Fruit fly (Drosophila melanogaster) whole organism, embryonic: Measurements from ENCODE around the gene Tim8.

Experiments
- ATbp ChIP-seq: fragments of 200-800 bp; sonication (Bioruptor generic); optimal IDR thresholded peaks from 2 replicates; lab custom pipeline; 2017; ENCODE audit warnings: missing biosample characterization, mild to moderate bottlenecking, missing genetic modification characterization, missing genetic modification reagents
- Awh ChIP-seq: fragments of 200-800 bp; sonication (Bioruptor generic); IDR thresholded peaks from 2 replicates; pipeline ENCODE4, ENCODE4 v1.3.6; 2022; ENCODE audit warnings: missing biosample characterization, missing genetic modification characterization
- CG10366 ChIP-seq: fragments of 200-800 bp; sonication (Bioruptor generic); IDR thresholded peaks from 2 replicates; pipeline ENCODE4 v1.3.6; 2022; ENCODE audit warnings: missing biosample characterization, missing genetic modification characterization
- CG11695 ChIP-seq: fragments of 200-800 bp; sonication (Bioruptor generic); IDR thresholded peaks from 3 replicates; pipeline ENCODE4 v1.3.6; 2022; ENCODE audit warnings: missing biosample characterization, missing genetic modification characterization
- CG14050 ChIP-seq: fragments of 200-800 bp; sonication (Bioruptor generic); IDR thresholded peaks from 3 replicates; pipeline ENCODE4 v1.3.6; 2022; ENCODE audit warnings: missing biosample characterization, missing genetic modification characterization
- CG1529 ChIP-seq: fragments of 200-800 bp; sonication (Bioruptor generic); optimal IDR thresholded peaks from 3 replicates; lab custom pipeline; 2018; ENCODE audit warnings: missing biosample characterization, missing genetic modification characterization
- CG18599 ChIP-seq: fragments of 200-800 bp; sonication (Bioruptor generic); optimal IDR thresholded peaks from 3 replicates; lab custom pipeline; 2017; ENCODE audit warnings: missing biosample characterization, missing genetic modification characterization, mild to moderate bottlenecking, moderate library complexity, missing genetic modification reagents
- CG2875 ChIP-seq: fragments of 200-800 bp; sonication (Bioruptor generic); optimal IDR thresholded peaks from 2 replicates; lab custom pipeline; 2017; ENCODE audit warnings: missing biosample characterization, mild to moderate bottlenecking, missing genetic modification characterization, missing genetic modification reagents
- CG2889 ChIP-seq: fragments of 200-800 bp; sonication (Bioruptor generic); IDR thresholded peaks from 3 replicates; pipeline ENCODE4 v1.3.6; 2022; ENCODE audit warnings: missing biosample characterization, missing genetic modification characterization
- CG34224 ChIP-seq: fragments of 200-800 bp; sonication (Bioruptor generic); IDR thresholded peaks from 3 replicates; pipeline ENCODE4 v1.3.6; 2022; ENCODE audit warnings: missing biosample characterization, missing genetic modification characterization; ENCODE audit not compliant: partially characterized antibody
- CG3838 ChIP-seq: fragments of 200-800 bp; sonication (Bioruptor generic); optimal IDR thresholded peaks from 3 replicates; lab custom pipeline; 2016; ENCODE audit warnings: missing biosample characterization, missing genetic modification characterization
- CG4707 ChIP-seq: fragments of 200-800 bp; sonication (Bioruptor generic); optimal IDR thresholded peaks from 2 replicates; lab custom pipeline; 2018; ENCODE audit warnings: missing biosample characterization, mild to moderate bottlenecking, missing genetic modification characterization, moderate library complexity
- CG6813 ChIP-seq: fragments of 200-800 bp; sonication (Bioruptor generic); optimal IDR thresholded peaks from 2 replicates; lab custom pipeline; 2017; ENCODE audit warnings: missing biosample characterization, missing genetic modification characterization, mild to moderate bottlenecking, moderate library complexity, missing genetic modification reagents
- CG7963 ChIP-seq: fragments of 200-800 bp; sonication (Bioruptor generic); IDR thresholded peaks from 3 replicates; pipeline ENCODE4 v1.3.6; 2022; ENCODE audit warnings: missing biosample characterization, missing genetic modification characterization; ENCODE audit not compliant: partially characterized antibody
- CG8359 ChIP-seq: fragments of 200-800 bp; sonication (Bioruptor generic); optimal IDR thresholded peaks from 2 replicates; lab custom pipeline; 2017; ENCODE audit warnings: missing biosample characterization, mild to moderate bottlenecking, missing genetic modification characterization, borderline replicate concordance
- CG9215 ChIP-seq: fragments of 200-800 bp; sonication (Bioruptor generic); IDR thresholded peaks from 2 replicates; pipeline ENCODE4 v1.3.6; 2022; ENCODE audit warnings: missing biosample characterization, missing genetic modification characterization
- CG9727 ChIP-seq: fragments of 200-800 bp; sonication (Bioruptor generic); optimal IDR thresholded peaks from 3 replicates; lab custom pipeline; 2017; ENCODE audit warnings: missing biosample characterization, mild to moderate bottlenecking, missing genetic modification characterization
- Dbx ChIP-seq: fragments of 200-800 bp; sonication (Bioruptor generic); IDR thresholded peaks from 3 replicates; pipeline ENCODE4 v1.3.6; 2022; ENCODE audit warnings: missing biosample characterization, missing genetic modification characterization
- Dll ChIP-seq: fragments of 200-800 bp; sonication (Bioruptor generic); IDR thresholded peaks from 4 replicates; pipeline ENCODE4 v1.3.6; 2022; ENCODE audit warnings: missing biosample characterization, missing genetic modification characterization; ENCODE audit not compliant: partially characterized antibody
- HHEX ChIP-seq: fragments of 200-800 bp; sonication (Bioruptor generic); optimal IDR thresholded peaks from 3 replicates; lab custom pipeline; 2017; ENCODE audit warnings: missing biosample characterization, mild to moderate bottlenecking, missing genetic modification characterization, missing genetic modification reagents
- MESR4 ChIP-seq: fragments of 200-800 bp; sonication (Bioruptor generic); optimal IDR thresholded peaks from 2 replicates; lab custom pipeline; 2018; ENCODE audit warnings: missing biosample characterization, mild to moderate bottlenecking, missing genetic modification characterization, moderate library complexity
- NC2α ChIP-seq: fragments of 200-800 bp; sonication (Bioruptor generic); optimal IDR thresholded peaks from 2 replicates; lab custom pipeline; 2016; ENCODE audit warnings: missing biosample characterization, missing genetic modification characterization
- Nf-YA ChIP-seq: fragments of 200-800 bp; sonication (Bioruptor generic); IDR thresholded peaks from 2 replicates; pipeline ENCODE4 v1.3.6; 2022; ENCODE audit warnings: missing biosample characterization, missing genetic modification characterization
- Nf-YC ChIP-seq: fragments of 200-800 bp; optimal IDR thresholded peaks from 3 replicates; lab custom pipeline; 2019; ENCODE audit warnings: missing biosample characterization, mild to moderate bottlenecking, missing genetic modification characterization, moderate library complexity
- Opbp ChIP-seq: fragments of 200-800 bp; sonication (Bioruptor generic); IDR thresholded peaks from 3 replicates; pipeline ENCODE4 v1.3.6; 2022; ENCODE audit warnings: missing biosample characterization, missing genetic modification characterization; ENCODE audit not compliant: partially characterized antibody
- PHDP ChIP-seq: fragments of 200-800 bp; sonication (Bioruptor generic); optimal IDR thresholded peaks from 3 replicates; lab custom pipeline; 2018; ENCODE audit warnings: missing biosample characterization, mild to moderate bottlenecking, missing genetic modification characterization, moderate library complexity
- Scr ChIP-seq: fragments of 200-800 bp; sonication (Bioruptor generic); IDR thresholded peaks from 2 replicates; pipeline ENCODE4 v1.3.6; 2022; ENCODE audit warnings: missing biosample characterization, missing genetic modification characterization; ENCODE audit not compliant: partially characterized antibody
- Sin3A ChIP-seq: fragments of >200 bp; optimal IDR thresholded peaks from 2 replicates; lab custom pipeline; 2018
- Tbp ChIP-seq: fragments of >200 bp; optimal IDR thresholded peaks from 2 replicates; lab custom pipeline; 2018; ENCODE audit warnings: missing biosample characterization, missing genetic modification characterization
- Xrp1 ChIP-seq: fragments of 200-800 bp; sonication (Bioruptor generic); IDR thresholded peaks from 2 replicates; pipeline ENCODE4 v1.3.6; 2022; ENCODE audit warnings: missing biosample characterization, missing genetic modification characterization
- amos ChIP-seq: fragments of 200-800 bp; sonication (Bioruptor generic); IDR thresholded peaks from 2 replicates; pipeline ENCODE4 v1.3.6; 2022; ENCODE audit warnings: missing biosample characterization, missing genetic modification characterization; ENCODE audit not compliant: partially characterized antibody
- crol ChIP-seq: fragments of 200-800 bp; sonication (Bioruptor generic); IDR thresholded peaks from 2 replicates; pipeline ENCODE4 v1.3.6; 2022; ENCODE audit warnings: missing biosample characterization, missing genetic modification characterization
- cwo ChIP-seq: fragments of 200-800 bp; sonication (Bioruptor generic); optimal IDR thresholded peaks from 3 replicates; lab custom pipeline; 2017; ENCODE audit warnings: missing biosample characterization, missing genetic modification characterization, mild to moderate bottlenecking, moderate library complexity, missing genetic modification reagents
- ems ChIP-seq: fragments of 200-800 bp; sonication (Bioruptor generic); optimal IDR thresholded peaks from 3 replicates; lab custom pipeline; 2016; ENCODE audit warnings: missing biosample characterization, missing genetic modification characterization
- eyg ChIP-seq: fragments of 200-800 bp; sonication (Bioruptor generic); optimal IDR thresholded peaks from 3 replicates; lab custom pipeline; 2016; ENCODE audit warnings: missing biosample characterization, missing genetic modification characterization
- fru ChIP-seq: fragments of >200 bp; optimal IDR thresholded peaks from 2 replicates; lab custom pipeline; 2017
- fu2 ChIP-seq: fragments of 200-800 bp; sonication (Bioruptor generic); optimal IDR thresholded peaks from 2 replicates; lab custom pipeline; 2016; ENCODE audit warnings: missing biosample characterization, missing genetic modification characterization
- gce ChIP-seq: fragments of 200-800 bp; sonication (Bioruptor generic); IDR thresholded peaks from 3 replicates; pipeline ENCODE4 v1.3.6; 2022; ENCODE audit warnings: missing biosample characterization, missing genetic modification characterization
- gfzf ChIP-seq: fragments of 200-800 bp; sonication (Bioruptor generic); optimal IDR thresholded peaks from 2 replicates; lab custom pipeline; 2016; ENCODE audit warnings: missing biosample characterization, mild to moderate bottlenecking, missing genetic modification characterization, moderate library complexity
- grau ChIP-seq: fragments of 200-800 bp; optimal IDR thresholded peaks from 3 replicates; lab custom pipeline; 2019; ENCODE audit warnings: missing biosample characterization, mild to moderate bottlenecking, missing genetic modification characterization, moderate library complexity
- gsb ChIP-seq: fragments of 200-800 bp; sonication (Bioruptor generic); IDR thresholded peaks from 2 replicates; pipeline ENCODE4 v1.3.6; 2022; ENCODE audit warnings: missing biosample characterization, missing genetic modification characterization
- hb ChIP-seq: fragments of 200-800 bp; sonication (Bioruptor generic); IDR thresholded peaks from 3 replicates; pipeline ENCODE4 v1.3.6; 2022; ENCODE audit warnings: missing biosample characterization, missing genetic modification characterization; ENCODE audit not compliant: partially characterized antibody
- hkb ChIP-seq, 2 experiments: fragments of 200-800 bp in 1 of 2; fragments of >200 bp in 1 of 2; sonication (Bioruptor generic) in 1 of 2; IDR thresholded peaks in 1 of 2; optimal IDR thresholded peaks in 1 of 2; 2 replicates each; pipeline versions ENCODE4 v1.3.6 to Lab custom; 2017 to 2022; ENCODE audit warnings: missing biosample characterization in 1 of 2, missing genetic modification characterization in 1 of 2
- odd ChIP-seq: fragments of 200-800 bp; sonication (Bioruptor generic); optimal IDR thresholded peaks from 2 replicates; lab custom pipeline; 2017; ENCODE audit warnings: missing biosample characterization, mild to moderate bottlenecking, missing genetic modification characterization
- prd ChIP-seq, 3 experiments: fragments of >200 bp in 2 of 3; fragments of 200-800 bp in 1 of 3; sonication (Bioruptor generic) in 1 of 3; optimal IDR thresholded peaks in 2 of 3; IDR thresholded peaks in 1 of 3; 2 replicates in 2 of 3; 3 replicates in 1 of 3; pipeline versions ENCODE4 v1.3.6 to Lab custom; 2017 to 2022; ENCODE audit warnings: missing biosample characterization in 1 of 3, missing genetic modification characterization in 1 of 3
- salm ChIP-seq: fragments of 200-800 bp; sonication (Bioruptor generic); optimal IDR thresholded peaks from 2 replicates; lab custom pipeline; 2018; ENCODE audit warnings: missing biosample characterization, mild to moderate bottlenecking, missing genetic modification characterization
- sc ChIP-seq, 3 experiments: fragments of >200 bp in 2 of 3; fragments of 200-800 bp in 1 of 3; sonication (Bioruptor generic) in 1 of 3; optimal IDR thresholded peaks; 2 replicates in 2 of 3; 3 replicates in 1 of 3; lab custom pipeline; 2017; ENCODE audit warnings: mild to moderate bottlenecking in 1 of 3, missing biosample characterization in 1 of 3, missing genetic modification characterization in 1 of 3, missing genetic modification reagents in 1 of 3
- sens ChIP-seq: fragments of 200-800 bp; sonication (Bioruptor generic); peaks from one replicate; lab custom pipeline; 2016; ENCODE audit warnings: missing biosample characterization, missing genetic modification characterization
- shn ChIP-seq: fragments of 200-800 bp; sonication (Bioruptor generic); optimal IDR thresholded peaks from 3 replicates; lab custom pipeline; 2016; ENCODE audit warnings: missing biosample characterization, missing genetic modification characterization

Gene Tim8

DNA sequence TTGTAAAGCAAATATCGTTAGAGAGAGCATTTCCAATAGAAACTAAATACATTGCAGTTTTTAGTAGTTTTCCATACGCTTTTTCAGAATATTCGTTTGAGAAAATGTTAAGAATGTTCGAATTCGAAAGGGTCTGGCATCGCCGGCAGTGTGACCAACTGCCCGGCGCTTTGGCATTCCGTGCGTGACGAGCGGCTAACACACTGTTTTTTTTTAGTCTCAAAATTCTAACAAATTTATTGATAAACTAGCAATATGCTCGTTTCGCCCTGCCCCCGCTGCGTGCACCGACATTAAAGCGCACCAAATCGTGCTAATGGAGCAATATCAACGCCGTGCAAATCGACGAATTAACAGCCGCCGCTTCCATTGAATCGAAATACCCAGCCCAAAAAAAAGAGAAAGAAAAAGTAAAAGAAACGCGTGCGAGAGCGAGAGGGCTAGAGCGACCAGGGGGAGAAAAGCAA, 12.5 kb upstream of the Tim8 start, which contains the start of gene dsh (continued):
- TF ChIP-seq cwo (GFP tag; lab: Kevin White, UChicago) (no peak), CG3838 (no peak), prd (optimal IDR thresholded peaks at IDR 0.05; lab: Kevin White, UChicago) (no peak), prd (GFP tag; IDR thresholded peaks at IDR 0.05; lab: Robert Waterston, UW) (0 out of 3 replicates have a peak, but pooled peaks have one; percentile 14), eyg (GFP tag; lab: Kevin White, UChicago) (no peak), Nf-YA (GFP tag; lab: Robert Waterston, UW) (no peak), amos (GFP tag; lab: Robert Waterston, UW) (peak; percentile 29; the same call in 1 of the 2 replicates), HHEX (no peak), Tbp (GFP tag; lab: Kevin White, UChicago) (no peak), CG18599 (GFP tag; lab: Kevin White, UChicago) (no peak), Scr (GFP tag; lab: Robert Waterston, UW) (peak; percentile 59), MESR4 (peak; percentile 86), salm (tag; lab: Kevin White, UChicago) (no peak), ATbp (GFP tag; lab: Kevin White, UChicago) (no peak), Dll (GFP tag; lab: Robert Waterston, UW) (peak; percentile 75), Xrp1 (GFP tag; lab: Robert Waterston, UW) (0 out of 2 replicates have a peak, but pooled peaks have one; percentile 10), CG1529 (GFP tag; lab: Kevin White, UChicago) (no peak), Dbx (GFP tag; lab: Robert Waterston, UW) (no peak), CG14050 (GFP tag; lab: Robert Waterston, UW) (no peak), gfzf (GFP tag; lab: Kevin White, UChicago) (peak; percentile 82), hb (GFP tag; lab: Robert Waterston, UW) (no peak), Sin3A (lab: Kevin White, UChicago) (peak; percentile 48), gce (GFP tag; lab: Robert Waterston, UW) (no peak), sc (optimal IDR thresholded peaks at IDR 0.05; lab: Kevin White, UChicago) (no peak), sc (GFP tag; optimal IDR thresholded peaks at IDR 0.05; lab: Kevin White, UChicago) (no peak), gsb (GFP tag; lab: Robert Waterston, UW) (no peak), shn (no peak), CG11695 (GFP tag; lab: Robert Waterston, UW) (no peak), Opbp (GFP tag; lab: Robert Waterston, UW) (0 out of 3 replicates have a peak, but pooled peaks have one; percentile 6), CG10366 (no peak), PHDP (tag; lab: Kevin White, UChicago) (no peak), CG7963 (GFP tag; lab: Robert Waterston, UW) (no peak), sens (GFP tag; lab: Kevin White, UChicago) (peak; percentile 86), fru (lab: Kevin White, UChicago) (no peak), CG9215 (GFP tag; lab: Robert Waterston, UW) (no peak), CG4707 (GFP tag; lab: Kevin White, UChicago) (no peak), CG9727 (GFP tag; lab: Kevin White, UChicago) (peak; percentile 24), crol (GFP tag; lab: Robert Waterston, UW) (no peak), CG8359 (GFP tag; lab: Kevin White, UChicago) (no peak), CG2875 (GFP tag; lab: Kevin White, UChicago) (no peak), odd (GFP tag; lab: Kevin White, UChicago) (no peak), NC2α (no peak), CG6813 (no peak), fu2 (no peak), CG34224 (no peak; the same call in 2 of the 3 replicates), grau (tag; lab: Kevin White, UChicago) (no peak), Awh (GFP tag; lab: Robert Waterston, UW) (no peak), hkb (optimal IDR thresholded peaks at IDR 0.05; lab: Kevin White, UChicago) (no peak), hkb (GFP tag; IDR thresholded peaks at IDR 0.05; lab: Robert Waterston, UW) (no peak), CG2889 (no peak), ems (GFP tag; lab: Kevin White, UChicago) (no peak), Nf-YC (no peak)
